Worm (Caenorhabditis elegans) whole organism, late embryonic: ENCODE measurements around the gene F55C10.5.

Source experiments
- C38D4.7 ChIP-seq: fragments of 200-800 bp; sonication (Bioruptor generic); optimal IDR thresholded peaks from 2 replicates; lab custom pipeline; 2018; ENCODE audit warnings: mild to moderate bottlenecking, missing genetic modification characterization, moderate library complexity, missing compliant biosample characterization
- ceh-18 ChIP-seq: sonication (generic microtip); optimal IDR thresholded peaks from 2 replicates; lab custom pipeline; 2016; ENCODE audit warnings: missing genetic modification characterization, missing compliant biosample characterization
- fax-1 ChIP-seq: sonication (generic microtip); optimal IDR thresholded peaks from 2 replicates; lab custom pipeline; 2016; ENCODE audit warnings: missing genotype, missing genetic modification characterization, missing compliant biosample characterization
- pax-1 ChIP-seq: fragments of 150-350 bp; optimal IDR thresholded peaks from 2 replicates; lab custom pipeline; 2014; ENCODE audit warnings: missing biosample characterization, missing genetic modification characterization
- pha-4 ChIP-seq: fragments of 150-350 bp; optimal IDR thresholded peaks from 2 replicates; lab custom pipeline; 2018; ENCODE audit warnings: missing biosample characterization, missing genetic modification reagents, missing genetic modification characterization
- unc-55 ChIP-seq: sonication (generic microtip); optimal IDR thresholded peaks from 2 replicates; lab custom pipeline; 2017; ENCODE audit warnings: missing biosample characterization, missing genetic modification reagents, missing genetic modification characterization

DNA sequence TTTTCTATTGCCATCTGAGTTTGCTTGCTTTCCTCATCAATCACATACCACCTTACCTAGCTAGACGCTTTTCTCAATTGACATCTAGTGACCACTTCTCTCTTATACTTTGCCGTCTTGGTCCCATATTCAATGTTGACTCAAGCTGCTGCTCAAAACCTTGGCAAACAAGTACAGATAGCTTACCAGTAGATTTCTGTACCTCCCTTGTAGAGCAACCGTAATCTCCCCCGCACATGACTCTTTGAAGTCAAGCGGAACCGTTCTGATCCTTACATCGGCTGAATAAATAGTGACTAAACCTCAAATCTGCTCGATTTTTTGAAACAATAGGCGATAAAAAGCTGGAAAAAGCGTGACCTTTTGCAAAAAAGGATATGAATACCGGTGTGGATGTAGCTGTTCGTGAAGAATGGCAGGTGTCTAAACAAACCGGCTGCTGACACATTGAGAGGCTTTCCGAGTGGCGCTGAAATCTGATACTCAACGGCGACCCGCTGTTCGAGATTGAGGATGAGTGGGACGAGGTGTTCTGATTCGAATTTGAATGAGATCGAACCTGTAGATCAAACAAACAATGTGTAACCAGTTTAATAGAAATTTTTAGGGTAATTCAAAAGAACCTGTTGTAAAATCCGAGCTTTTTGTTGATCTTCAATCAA, 47.0 kb upstream of the F55C10.5 start:
- TF ChIP-seq pax-1 (peak; percentile 95), unc-55 (GFP tag; lab: Kevin White, UChicago) (no peak), ceh-18 (no peak), pha-4 (tag; lab: Kevin White, UChicago) (no peak), C38D4.7 (GFP tag; lab: Kevin White, UChicago) (no peak), fax-1 (no peak)
